Fruit fly (Drosophila melanogaster) S2 (cell line): ENCODE measurements around the gene aralar1.

Source experiments
- CG8478 ChIP-seq: fragments of >200 bp; optimal IDR thresholded peaks from 2 replicates; lab custom pipeline; 2018
- CTCF ChIP-seq, 2 experiments: fragments of >200 bp; optimal IDR thresholded peaks; 2 replicates each; lab custom pipeline; 2018

dm6 chr3R:30413795-30414194 is 41.9 kb downstream of the aralar1 start:
- TF ChIP-seq CTCF (optimal IDR thresholded peaks at IDR 0.05; lab: Kevin White, UChicago) (no peak), CG8478 (lab: Kevin White, UChicago) (no peak)
